Fruit fly (Drosophila melanogaster) whole organism, embryonic: ENCODE results near the gene CG7011.
A peak's percentile ranks its signal among the peaks of the same experiment; 100 is the strongest.

Experiments used
- Awh ChIP-seq: fragments of 200-800 bp; sonication (Bioruptor generic); IDR thresholded peaks from 2 replicates; pipeline ENCODE4, ENCODE4 v1.3.6; 2022; ENCODE audit warnings: missing biosample characterization, missing genetic modification characterization
- CG10654 ChIP-seq: fragments of 200-800 bp; sonication (Bioruptor generic); optimal IDR thresholded peaks from 2 replicates; lab custom pipeline; 2016; ENCODE audit warnings: missing biosample characterization, missing genetic modification characterization
- CG10979 ChIP-seq: fragments of 200-800 bp; sonication (Bioruptor generic); optimal IDR thresholded peaks from 2 replicates; lab custom pipeline; 2018; ENCODE audit warnings: missing biosample characterization, mild to moderate bottlenecking, missing genetic modification characterization, moderate library complexity
- CG13287 ChIP-seq: fragments of 200-800 bp; sonication (Bioruptor generic); IDR thresholded peaks from 2 replicates; pipeline ENCODE4 v1.3.6; 2022; ENCODE audit warnings: missing biosample characterization, missing genetic modification characterization; ENCODE audit not compliant: partially characterized antibody
- CG14710 ChIP-seq: fragments of 200-800 bp; sonication (Bioruptor generic); optimal IDR thresholded peaks from 3 replicates; lab custom pipeline; 2019; ENCODE audit warnings: missing biosample characterization, mild to moderate bottlenecking, missing genetic modification characterization, moderate library complexity
- CG15073 ChIP-seq: fragments of 200-800 bp; sonication (Bioruptor generic); optimal IDR thresholded peaks from 2 replicates; lab custom pipeline; 2016; ENCODE audit warnings: missing biosample characterization, missing genetic modification characterization
- CG1602 ChIP-seq: fragments of 200-800 bp; sonication (Bioruptor generic); optimal IDR thresholded peaks from 3 replicates; lab custom pipeline; 2016; ENCODE audit warnings: missing biosample characterization, missing genetic modification characterization
- CG17568 ChIP-seq: fragments of 200-800 bp; sonication (Bioruptor generic); optimal IDR thresholded peaks from 2 replicates; lab custom pipeline; 2018; ENCODE audit warnings: missing biosample characterization, mild to moderate bottlenecking, missing genetic modification characterization, moderate library complexity
- CG18262 ChIP-seq: fragments of 200-800 bp; optimal IDR thresholded peaks from 3 replicates; lab custom pipeline; 2019; ENCODE audit warnings: missing biosample characterization, mild to moderate bottlenecking, missing genetic modification characterization, moderate library complexity
- CG18764 ChIP-seq: fragments of 200-800 bp; sonication (Bioruptor generic); optimal IDR thresholded peaks from 3 replicates; lab custom pipeline; 2016; ENCODE audit warnings: missing biosample characterization, missing genetic modification characterization
- CG2678 ChIP-seq: fragments of 200-800 bp; sonication (Bioruptor generic); optimal IDR thresholded peaks from 3 replicates; lab custom pipeline; 2019; ENCODE audit warnings: missing biosample characterization, mild to moderate bottlenecking, missing genetic modification characterization, moderate library complexity
- CG2889 ChIP-seq: fragments of 200-800 bp; sonication (Bioruptor generic); IDR thresholded peaks from 3 replicates; pipeline ENCODE4 v1.3.6; 2022; ENCODE audit warnings: missing biosample characterization, missing genetic modification characterization
- CG5245 ChIP-seq: fragments of 200-800 bp; sonication (Bioruptor generic); optimal IDR thresholded peaks from 3 replicates; lab custom pipeline; 2016; ENCODE audit warnings: missing biosample characterization, missing genetic modification characterization
- CG6254 ChIP-seq: fragments of 200-800 bp; sonication (Bioruptor generic); optimal IDR thresholded peaks from 3 replicates; lab custom pipeline; 2017; ENCODE audit warnings: mild to moderate bottlenecking, missing biosample characterization, missing genetic modification reagents, missing genetic modification characterization
- CG7786 ChIP-seq: fragments of 200-800 bp; sonication (Bioruptor generic); optimal IDR thresholded peaks from 2 replicates; lab custom pipeline; 2016; ENCODE audit warnings: missing biosample characterization, missing genetic modification characterization
- CG8944 ChIP-seq: fragments of 200-800 bp; sonication (Bioruptor generic); optimal IDR thresholded peaks from 3 replicates; lab custom pipeline; 2016; ENCODE audit warnings: missing biosample characterization, missing genetic modification characterization
- CG9437 ChIP-seq: fragments of 200-800 bp; sonication (Bioruptor generic); optimal IDR thresholded peaks from 2 replicates; lab custom pipeline; 2018; ENCODE audit warnings: missing biosample characterization, mild to moderate bottlenecking, missing genetic modification characterization
- Camta ChIP-seq: fragments of 200-800 bp; sonication (Bioruptor generic); optimal IDR thresholded peaks from 2 replicates; lab custom pipeline; 2016; ENCODE audit warnings: missing biosample characterization, missing genetic modification characterization
- Dip3 ChIP-seq: fragments of 200-800 bp; sonication (Bioruptor generic); optimal IDR thresholded peaks from 3 replicates; lab custom pipeline; 2016; ENCODE audit warnings: missing biosample characterization, missing genetic modification characterization
- GATAe ChIP-seq: fragments of 200-800 bp; sonication (Bioruptor generic); conservative IDR thresholded peaks from 2 replicates; pipeline ENCODE4 v1.3.6; 2022; ENCODE audit warnings: missing biosample characterization, missing genetic modification characterization
- HLH4C ChIP-seq: fragments of 200-800 bp; sonication (Bioruptor generic); IDR thresholded peaks from 3 replicates; pipeline ENCODE4 v1.3.6; 2022; ENCODE audit warnings: missing biosample characterization, missing genetic modification characterization; ENCODE audit not compliant: partially characterized antibody
- Hmx ChIP-seq: fragments of 200-800 bp; sonication (Bioruptor generic); optimal IDR thresholded peaks from 2 replicates; lab custom pipeline; 2016; ENCODE audit warnings: missing biosample characterization, missing genetic modification characterization
- Kr ChIP-seq: fragments of 200-800 bp; sonication (Bioruptor generic); optimal IDR thresholded peaks from 2 replicates; lab custom pipeline; 2017; ENCODE audit warnings: missing biosample characterization, mild to moderate bottlenecking, missing genetic modification characterization
- Max ChIP-seq: fragments of 200-800 bp; sonication (Bioruptor generic); optimal IDR thresholded peaks from 2 replicates; lab custom pipeline; 2016; ENCODE audit warnings: missing biosample characterization, mild to moderate bottlenecking, missing genetic modification characterization
- NC2β ChIP-seq: fragments of 200-800 bp; sonication (Bioruptor generic); optimal IDR thresholded peaks from 2 replicates; lab custom pipeline; 2016; ENCODE audit warnings: missing biosample characterization, missing genetic modification characterization
- Nf-YA ChIP-seq: fragments of 200-800 bp; sonication (Bioruptor generic); IDR thresholded peaks from 2 replicates; pipeline ENCODE4 v1.3.6; 2022; ENCODE audit warnings: missing biosample characterization, missing genetic modification characterization
- Optix ChIP-seq: fragments of 200-800 bp; sonication (Bioruptor generic); IDR thresholded peaks from 3 replicates; pipeline ENCODE4 v1.3.6; 2022; ENCODE audit warnings: missing biosample characterization, missing genetic modification characterization
- Scr ChIP-seq: fragments of 200-800 bp; sonication (Bioruptor generic); IDR thresholded peaks from 2 replicates; pipeline ENCODE4 v1.3.6; 2022; ENCODE audit warnings: missing biosample characterization, missing genetic modification characterization; ENCODE audit not compliant: partially characterized antibody
- Sin3A ChIP-seq: fragments of >200 bp; optimal IDR thresholded peaks from 2 replicates; lab custom pipeline; 2018
- Sry-δ ChIP-seq: fragments of 200-800 bp; sonication (Bioruptor generic); optimal IDR thresholded peaks from 2 replicates; lab custom pipeline; 2016; ENCODE audit warnings: missing biosample characterization, missing genetic modification characterization
- al ChIP-seq: fragments of 200-800 bp; sonication (Bioruptor generic); IDR thresholded peaks from 2 replicates; pipeline ENCODE4 v1.3.6; 2022; ENCODE audit warnings: missing biosample characterization, missing genetic modification characterization
- amos ChIP-seq: fragments of 200-800 bp; sonication (Bioruptor generic); IDR thresholded peaks from 2 replicates; pipeline ENCODE4 v1.3.6; 2022; ENCODE audit warnings: missing biosample characterization, missing genetic modification characterization; ENCODE audit not compliant: partially characterized antibody
- dmrt11E ChIP-seq: fragments of 200-800 bp; sonication (Bioruptor generic); optimal IDR thresholded peaks from 3 replicates; lab custom pipeline; 2018; ENCODE audit warnings: missing biosample characterization, mild to moderate bottlenecking, missing genetic modification characterization, moderate library complexity
- fd64A ChIP-seq: fragments of 200-800 bp; sonication (Bioruptor generic); optimal IDR thresholded peaks from 3 replicates; lab custom pipeline; 2018; ENCODE audit warnings: missing biosample characterization, mild to moderate bottlenecking, missing genetic modification characterization
- gcm ChIP-seq: fragments of 200-800 bp; sonication (Bioruptor generic); optimal IDR thresholded peaks from 2 replicates; lab custom pipeline; 2019; ENCODE audit warnings: missing biosample characterization, mild to moderate bottlenecking, missing genetic modification characterization, moderate library complexity
- gsb-n ChIP-seq: fragments of 200-800 bp; sonication (Bioruptor generic); optimal IDR thresholded peaks from 3 replicates; lab custom pipeline; 2018; ENCODE audit warnings: missing biosample characterization, mild to moderate bottlenecking, missing genetic modification characterization
- gt ChIP-seq: fragments of 200-800 bp; sonication (Bioruptor generic); IDR thresholded peaks from 2 replicates; pipeline ENCODE4 v1.3.6; 2022; ENCODE audit warnings: missing biosample characterization, missing genetic modification characterization
- hth ChIP-seq: fragments of >200 bp; optimal IDR thresholded peaks from 2 replicates; lab custom pipeline; 2017; ENCODE audit warnings: inconsistent platforms
- lmd ChIP-seq: fragments of 200-800 bp; sonication (Bioruptor generic); IDR thresholded peaks from 2 replicates; pipeline ENCODE4 v1.3.6; 2022; ENCODE audit warnings: missing biosample characterization, missing genetic modification characterization
- maf-S ChIP-seq: fragments of 200-800 bp; sonication (Bioruptor generic); optimal IDR thresholded peaks from 2 replicates; lab custom pipeline; 2016; ENCODE audit warnings: missing biosample characterization, missing genetic modification characterization
- org-1 ChIP-seq: fragments of 200-800 bp; sonication (Bioruptor generic); optimal IDR thresholded peaks from 2 replicates; lab custom pipeline; 2017; ENCODE audit warnings: missing biosample characterization, missing genetic modification characterization
- phol ChIP-seq: fragments of 200-800 bp; sonication (Bioruptor generic); optimal IDR thresholded peaks from 3 replicates; lab custom pipeline; 2018; ENCODE audit warnings: missing biosample characterization, mild to moderate bottlenecking, missing genetic modification characterization, moderate library complexity
- ro ChIP-seq: fragments of 200-800 bp; sonication (Bioruptor generic); IDR thresholded peaks from 2 replicates; pipeline ENCODE4 v1.3.6; 2022; ENCODE audit warnings: missing biosample characterization, missing genetic modification characterization
- schlank ChIP-seq: fragments of 200-800 bp; sonication (Bioruptor generic); optimal IDR thresholded peaks from 2 replicates; lab custom pipeline; 2018; ENCODE audit warnings: missing biosample characterization, mild to moderate bottlenecking, missing genetic modification characterization
- seq ChIP-seq: fragments of 200-800 bp; sonication (Bioruptor generic); IDR thresholded peaks from 2 replicates; pipeline ENCODE4 v1.3.6; 2022; ENCODE audit warnings: missing biosample characterization, missing genetic modification characterization
- sqz ChIP-seq: fragments of 200-800 bp; sonication (Bioruptor generic); optimal IDR thresholded peaks from 3 replicates; lab custom pipeline; 2018; ENCODE audit warnings: missing biosample characterization, mild to moderate bottlenecking, missing genetic modification characterization
- stc ChIP-seq: fragments of 200-800 bp; sonication (Bioruptor generic); IDR thresholded peaks from 2 replicates; pipeline ENCODE4 v1.3.6; 2022; ENCODE audit warnings: missing biosample characterization, missing genetic modification characterization
- unpg ChIP-seq: fragments of 200-800 bp; sonication (Bioruptor generic); optimal IDR thresholded peaks from 3 replicates; lab custom pipeline; 2018; ENCODE audit warnings: missing biosample characterization, mild to moderate bottlenecking, missing genetic modification characterization, moderate library complexity
- zen2 ChIP-seq: fragments of 200-800 bp; sonication (Bioruptor generic); IDR thresholded peaks from 3 replicates; pipeline ENCODE4 v1.3.6; 2022; ENCODE audit warnings: missing biosample characterization, missing genetic modification characterization; ENCODE audit not compliant: partially characterized antibody
- zfh1 ChIP-seq: fragments of 200-800 bp; sonication (Bioruptor generic); IDR thresholded peaks from 3 replicates; pipeline ENCODE4 v1.3.6; 2022; ENCODE audit warnings: missing biosample characterization, missing genetic modification characterization

Gene CG7011

DNA sequence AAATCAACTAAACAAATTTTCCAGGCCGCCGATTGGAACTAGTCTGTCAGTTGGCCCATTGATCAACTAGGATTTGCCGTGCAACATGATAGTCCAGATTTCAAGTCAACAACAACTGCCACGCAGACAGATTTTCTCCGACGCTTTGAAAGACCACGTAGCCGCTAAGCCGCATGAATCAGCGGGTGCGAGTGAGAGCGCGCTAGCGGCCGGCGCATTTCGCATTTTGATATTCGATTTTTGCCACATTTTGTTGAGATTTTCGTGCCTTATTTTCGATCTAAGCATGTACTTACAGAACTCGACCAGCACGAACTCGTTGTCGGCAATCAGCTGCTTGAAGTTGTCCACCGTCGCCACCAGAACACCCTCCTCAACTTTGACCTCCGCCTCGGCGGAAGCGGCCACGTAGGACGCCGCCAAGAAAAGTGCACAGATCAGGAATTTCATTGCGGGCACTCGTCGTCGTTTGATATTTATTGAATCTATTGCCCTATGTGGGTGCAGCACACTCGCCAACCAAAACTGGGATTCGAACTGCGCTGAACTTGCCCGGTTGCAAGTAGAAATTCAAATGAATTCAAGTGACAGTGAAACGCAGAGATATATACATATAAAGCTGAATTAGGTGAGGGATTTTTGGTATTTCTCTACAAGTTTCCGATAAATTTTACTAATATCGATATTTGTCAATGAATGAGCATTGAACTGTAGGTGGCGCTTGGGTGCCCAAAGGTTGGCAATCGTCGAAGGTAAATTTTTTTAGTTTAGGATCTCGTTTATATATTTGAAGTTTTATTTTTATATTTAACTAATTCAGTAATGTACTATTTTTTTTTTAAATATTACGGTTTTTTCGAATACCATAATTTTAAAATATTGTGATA lies 21.2 kb downstream of the CG7011 start, which contains the start of gene Pdi (continued):
- TF ChIP-seq amos (GFP tag; lab: Robert Waterston, UW) (peak; percentile 89), fd64A (GFP tag; lab: Kevin White, UChicago) (no peak), Nf-YA (GFP tag; lab: Robert Waterston, UW) (no peak), Hmx (GFP tag; lab: Kevin White, UChicago) (no peak), schlank (tag; lab: Kevin White, UChicago) (no peak), Sin3A (lab: Kevin White, UChicago) (peak; percentile 43), phol (tag; lab: Kevin White, UChicago) (peak; percentile 46), Sry-δ (GFP tag; lab: Kevin White, UChicago) (peak; percentile 80), maf-S (GFP tag; lab: Kevin White, UChicago) (peak; percentile 9), CG9437 (GFP tag; lab: Kevin White, UChicago) (no peak), CG10979 (tag; lab: Kevin White, UChicago) (no peak), Max (GFP tag; lab: Kevin White, UChicago) (no peak), Awh (GFP tag; lab: Robert Waterston, UW) (no peak), CG17568 (GFP tag; lab: Kevin White, UChicago) (peak; percentile 26), Scr (GFP tag; lab: Robert Waterston, UW) (peak; percentile 69), CG10654 (GFP tag; lab: Kevin White, UChicago) (no peak), Kr (GFP tag; lab: Kevin White, UChicago) (no peak), CG5245 (GFP tag; lab: Kevin White, UChicago) (peak; percentile 16), NC2β (GFP tag; lab: Kevin White, UChicago) (peak; percentile 48), CG15073 (no peak), al (GFP tag; lab: Robert Waterston, UW) (no peak), dmrt11E (tag; lab: Kevin White, UChicago) (peak; percentile 19), GATAe (GFP tag; lab: Robert Waterston, UW) (no peak), unpg (peak; percentile 30), hth (lab: Kevin White, UChicago) (no peak), seq (GFP tag; lab: Robert Waterston, UW) (peak; percentile 43; the same call in 1 of the 2 replicates), stc (GFP tag; lab: Robert Waterston, UW) (no peak), CG2889 (GFP tag; lab: Robert Waterston, UW) (no peak), CG7786 (GFP tag; lab: Kevin White, UChicago) (no peak), org-1 (GFP tag; lab: Kevin White, UChicago) (no peak), CG13287 (GFP tag; lab: Robert Waterston, UW) (peak; percentile 88), Camta (GFP tag; lab: Kevin White, UChicago) (peak; percentile 31), CG8944 (GFP tag; lab: Kevin White, UChicago) (no peak), gsb-n (tag; lab: Kevin White, UChicago) (peak; percentile 32), HLH4C (GFP tag; lab: Robert Waterston, UW) (peak; percentile 60; the same call in 2 of the 3 replicates), CG2678 (tag; lab: Kevin White, UChicago) (peak; percentile 21), gcm (GFP tag; lab: Kevin White, UChicago) (no peak), CG14710 (tag; lab: Kevin White, UChicago) (peak; percentile 59), Dip3 (no peak), zfh1 (GFP tag; lab: Robert Waterston, UW) (peak; percentile 32; the same call in 1 of the 3 replicates), ro (GFP tag; lab: Robert Waterston, UW) (no peak), Optix (no peak), gt (GFP tag; lab: Robert Waterston, UW) (no peak), CG6254 (GFP tag; lab: Kevin White, UChicago) (no peak), CG18764 (GFP tag; lab: Kevin White, UChicago) (no peak), zen2 (GFP tag; lab: Robert Waterston, UW) (no peak), sqz (peak; percentile 38), lmd (GFP tag; lab: Robert Waterston, UW) (no peak), CG1602 (GFP tag; lab: Kevin White, UChicago) (peak; percentile 0), CG18262 (no peak)
